Fruit fly (Drosophila melanogaster) whole organism, wandering third instar larva: Measurements from ENCODE around the gene grass.

ENCODE experiments used
- dmrt93B ChIP-seq: fragments of 200-800 bp; sonication (Bioruptor generic); optimal IDR thresholded peaks from 2 replicates; lab custom pipeline; 2018; ENCODE audit warnings: missing biosample characterization, mild to moderate bottlenecking, missing genetic modification characterization
- foxo ChIP-seq, 2 experiments: fragments of 200-800 bp; sonication (Bioruptor generic); optimal IDR thresholded peaks; 2 replicates in 1 of 2; 3 replicates in 1 of 2; lab custom pipeline; 2016 to 2017; ENCODE audit warnings: missing biosample characterization in 2 of 2, missing genetic modification characterization in 2 of 2
- psq ChIP-seq: fragments of 200-800 bp; sonication (Bioruptor generic); optimal IDR thresholded peaks from 3 replicates; lab custom pipeline; 2017; ENCODE audit warnings: missing biosample characterization, mild to moderate bottlenecking, missing genetic modification characterization, moderate library complexity
- sage ChIP-seq: fragments of 200-800 bp; sonication (Bioruptor generic); optimal IDR thresholded peaks from 2 replicates; lab custom pipeline; 2016; ENCODE audit warnings: missing biosample characterization, mild to moderate bottlenecking, missing genetic modification characterization

DNA sequence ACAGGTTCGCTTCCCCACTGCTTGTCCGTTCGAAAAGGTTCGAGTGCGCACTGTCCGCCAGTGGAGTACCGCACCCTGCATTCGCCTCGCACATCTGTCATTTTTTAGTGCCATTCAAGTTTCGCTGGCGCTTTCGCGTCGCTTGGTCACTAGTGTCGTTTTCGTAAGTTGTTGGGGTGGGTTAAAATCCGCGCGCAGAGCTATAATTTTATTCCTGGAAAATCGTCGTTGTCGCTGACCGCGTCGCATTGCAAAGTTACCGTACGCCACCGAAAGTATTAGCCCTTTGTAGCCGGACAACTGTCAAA is 6.3 kb upstream of the grass start, which contains the start of gene Men-b:
- no peak for TF ChIP-seq dmrt93B (GFP tag; lab: Kevin White, UChicago)
- no peak for TF ChIP-seq foxo (GFP tag; optimal IDR thresholded peaks at IDR 0.05; lab: Kevin White, UChicago)
- no peak for TF ChIP-seq psq (GFP tag; lab: Kevin White, UChicago)
- TF ChIP-seq sage (GFP tag; lab: Kevin White, UChicago), result no peak
